Fruit fly (Drosophila melanogaster) whole organism, pupa: ENCODE results near the gene CG2961.
A peak's percentile ranks its signal among the peaks of the same experiment; 100 is the strongest.

Source experiments
- CG10348 ChIP-seq: fragments of 200-800 bp; sonication (Bioruptor generic); IDR thresholded peaks from 2 replicates; pipeline ENCODE4 v1.3.6; 2022; ENCODE audit warnings: missing biosample characterization, missing genetic modification characterization
- CG12605 ChIP-seq: fragments of 200-800 bp; sonication (Bioruptor generic); IDR thresholded peaks from 2 replicates; pipeline ENCODE4 v1.3.6; 2022; ENCODE audit warnings: missing biosample characterization, missing genetic modification characterization
- CG13204 ChIP-seq: fragments of 200-800 bp; sonication (Bioruptor generic); optimal IDR thresholded peaks from 2 replicates; lab custom pipeline; 2018; ENCODE audit warnings: missing biosample characterization, mild to moderate bottlenecking, missing genetic modification characterization, moderate library complexity
- CG14655 ChIP-seq: fragments of 200-800 bp; sonication (Bioruptor generic); optimal IDR thresholded peaks from 3 replicates; lab custom pipeline; 2017; ENCODE audit warnings: mild to moderate bottlenecking, missing biosample characterization, missing genetic modification reagents, missing genetic modification characterization
- CG15710 ChIP-seq: fragments of 200-800 bp; sonication (Bioruptor generic); optimal IDR thresholded peaks from 2 replicates; lab custom pipeline; 2018; ENCODE audit warnings: missing biosample characterization, mild to moderate bottlenecking, missing genetic modification characterization, moderate library complexity
- CG17806 ChIP-seq: fragments of 200-800 bp; sonication (Bioruptor generic); optimal IDR thresholded peaks from 2 replicates; lab custom pipeline; 2018; ENCODE audit warnings: missing biosample characterization, mild to moderate bottlenecking, missing genetic modification characterization, moderate library complexity
- CG32121 ChIP-seq: fragments of 200-800 bp; sonication (Bioruptor generic); IDR thresholded peaks from 2 replicates; pipeline ENCODE4 v1.3.6; 2022; ENCODE audit warnings: missing biosample characterization, missing genetic modification characterization
- CG34367 ChIP-seq: fragments of 200-800 bp; sonication (Bioruptor generic); optimal IDR thresholded peaks from 2 replicates; lab custom pipeline; 2018; ENCODE audit warnings: missing biosample characterization, mild to moderate bottlenecking, missing genetic modification characterization
- CG4496 ChIP-seq: fragments of 200-800 bp; sonication (Bioruptor generic); IDR thresholded peaks from 3 replicates; pipeline ENCODE4 v1.3.6; 2022; ENCODE audit warnings: missing biosample characterization, missing genetic modification characterization
- CG8159 ChIP-seq: fragments of 200-800 bp; sonication (Bioruptor generic); optimal IDR thresholded peaks from 3 replicates; lab custom pipeline; 2018; ENCODE audit warnings: missing biosample characterization, mild to moderate bottlenecking, missing genetic modification characterization, moderate library complexity
- CG8301 ChIP-seq: fragments of 200-800 bp; sonication (Bioruptor generic); optimal IDR thresholded peaks from 2 replicates; lab custom pipeline; 2018; ENCODE audit warnings: missing biosample characterization, mild to moderate bottlenecking, missing genetic modification characterization
- CG9948 ChIP-seq: fragments of 200-800 bp; sonication (Bioruptor generic); optimal IDR thresholded peaks from 2 replicates; lab custom pipeline; 2018; ENCODE audit warnings: missing biosample characterization, mild to moderate bottlenecking, missing genetic modification characterization, moderate library complexity
- D1 ChIP-seq: fragments of 200-800 bp; sonication (Bioruptor generic); optimal IDR thresholded peaks from 2 replicates; lab custom pipeline; 2018; ENCODE audit warnings: missing biosample characterization, mild to moderate bottlenecking, missing genetic modification characterization, moderate library complexity
- EcR ChIP-seq: fragments of 200-800 bp; sonication (Bioruptor generic); optimal IDR thresholded peaks from 3 replicates; lab custom pipeline; 2019; ENCODE audit warnings: missing biosample characterization, missing genetic modification characterization, mild to moderate bottlenecking, moderate library complexity, missing genetic modification reagents
- Ets98B ChIP-seq: fragments of 200-800 bp; sonication (Bioruptor generic); IDR thresholded peaks from 2 replicates; pipeline ENCODE4 v1.3.6; 2022; ENCODE audit warnings: missing biosample characterization, missing genetic modification characterization
- Pif1A ChIP-seq: fragments of 200-800 bp; sonication (Bioruptor generic); optimal IDR thresholded peaks from 3 replicates; lab custom pipeline; 2016; ENCODE audit warnings: missing biosample characterization, missing genetic modification characterization
- Pif1B ChIP-seq: fragments of 200-800 bp; sonication (Bioruptor generic); optimal IDR thresholded peaks from 3 replicates; lab custom pipeline; 2016; ENCODE audit warnings: missing biosample characterization, missing genetic modification characterization
- Snoo ChIP-seq: fragments of 200-800 bp; sonication (Bioruptor generic); optimal IDR thresholded peaks from 3 replicates; lab custom pipeline; 2017; ENCODE audit warnings: missing biosample characterization, mild to moderate bottlenecking, missing genetic modification characterization, inconsistent platforms
- fd96Ca ChIP-seq: fragments of 200-800 bp; sonication (Bioruptor generic); IDR thresholded peaks from 3 replicates; pipeline ENCODE4 v1.3.6; 2022; ENCODE audit warnings: missing biosample characterization, missing genetic modification characterization
- gl ChIP-seq: fragments of 200-800 bp; sonication (Bioruptor generic); optimal IDR thresholded peaks from 2 replicates; lab custom pipeline; 2018; ENCODE audit warnings: missing biosample characterization, mild to moderate bottlenecking, missing genetic modification characterization
- rn ChIP-seq: fragments of 200-800 bp; sonication (Bioruptor generic); IDR thresholded peaks from 2 replicates; pipeline ENCODE4 v1.3.6; 2022; ENCODE audit warnings: missing biosample characterization, missing genetic modification characterization

CG2961 gene

DNA sequence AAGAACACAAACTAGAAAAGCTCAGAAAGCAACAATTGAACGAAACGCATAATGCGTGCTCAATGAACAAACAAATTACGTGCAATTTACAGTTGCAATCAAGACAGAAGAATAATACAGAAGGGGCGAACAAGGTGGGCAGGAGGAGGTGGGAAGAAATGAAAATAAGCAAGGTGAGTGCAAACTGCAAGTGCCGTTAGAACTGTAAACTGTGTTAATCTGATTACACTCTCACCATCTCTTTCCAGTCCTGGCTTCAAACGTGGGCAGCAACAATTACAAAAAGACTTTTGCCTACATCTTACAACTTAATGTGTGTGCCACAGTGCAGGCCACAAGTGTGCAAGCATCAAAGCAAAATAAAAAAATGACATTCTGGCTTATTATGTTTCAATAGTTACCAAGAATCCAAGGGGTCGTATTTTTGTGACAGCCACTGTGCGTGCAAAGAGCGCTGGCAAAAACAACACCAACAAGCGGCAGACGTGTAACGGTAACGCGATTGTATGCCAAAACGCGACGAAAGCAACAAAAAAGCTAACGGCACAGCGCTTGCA lies 22.5 kb downstream of the CG2961 start:
- TF ChIP-seq CG12605 (GFP tag; lab: Robert Waterston, UW): peak; percentile 51
- no peak for TF ChIP-seq Pif1A
- TF ChIP-seq rn (GFP tag; lab: Robert Waterston, UW): no peak
- no peak for TF ChIP-seq gl (tag; lab: Kevin White, UChicago)
- TF ChIP-seq Pif1B (GFP tag; lab: Kevin White, UChicago): no peak
- peak; percentile 7 for TF ChIP-seq CG15710 (tag; lab: Kevin White, UChicago)
- TF ChIP-seq CG17806: peak; percentile 23
- 0 out of 2 replicates have a peak, but pooled peaks have one; percentile 15 for TF ChIP-seq CG10348 (GFP tag; lab: Robert Waterston, UW)
- TF ChIP-seq CG9948 (tag; lab: Kevin White, UChicago): peak; percentile 24
- TF ChIP-seq CG14655 (GFP tag; lab: Kevin White, UChicago): peak; percentile 49
- TF ChIP-seq CG32121: peak; percentile 66
- peak; percentile 17 for TF ChIP-seq CG34367 (tag; lab: Kevin White, UChicago)
- peak; percentile 78 for TF ChIP-seq fd96Ca (GFP tag; lab: Robert Waterston, UW)
- no peak for TF ChIP-seq D1
- peak; percentile 63 for TF ChIP-seq Ets98B (GFP tag; lab: Robert Waterston, UW)
- peak; percentile 27 for TF ChIP-seq CG8159
- peak; percentile 56; the same call in 1 of the 3 replicates for TF ChIP-seq CG4496
- TF ChIP-seq CG13204: no peak
- TF ChIP-seq CG8301 (tag; lab: Kevin White, UChicago): peak; percentile 59

- TF ChIP-seq Pif1B (GFP tag; lab: Kevin White, UChicago): no peak
- TF ChIP-seq CG10348 (GFP tag; lab: Robert Waterston, UW): no peak
- TF ChIP-seq CG13204: peak; percentile 22
- TF ChIP-seq CG32121: no peak
- TF ChIP-seq CG8159: peak; percentile 12
- TF ChIP-seq EcR: peak; percentile 94
- no peak for TF ChIP-seq Ets98B (GFP tag; lab: Robert Waterston, UW)
- TF ChIP-seq, all 21 proteins: peak for 3
Observed at dm6 chrX:10209556-10210164, 23.2 kb downstream of the CG2961 start.

DNA sequence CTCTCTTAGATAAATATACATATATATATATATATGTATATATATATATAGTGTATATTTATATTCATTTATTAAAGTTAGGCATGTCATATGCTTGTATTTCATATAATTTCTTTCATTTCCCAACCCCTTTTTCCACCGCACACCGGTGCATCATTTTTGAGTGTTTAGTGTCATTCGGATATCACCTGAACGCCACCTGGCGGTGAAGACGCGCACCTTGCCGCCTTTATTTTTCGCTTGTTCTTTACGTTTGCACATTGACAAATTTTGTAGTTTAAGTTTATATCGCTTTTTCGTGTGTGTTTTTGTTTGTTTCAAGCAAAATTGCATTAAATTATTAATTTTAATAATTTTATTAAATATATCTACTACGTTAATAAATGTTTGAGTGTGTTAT lies 26.8 kb downstream of the CG2961 start:
- no peak for TF ChIP-seq CG32121
- no peak for TF ChIP-seq gl (tag; lab: Kevin White, UChicago)
- TF ChIP-seq CG8159: no peak
- no peak for TF ChIP-seq Pif1A
- no peak for TF ChIP-seq CG4496
- TF ChIP-seq CG13204: no peak
- no peak for TF ChIP-seq CG9948 (tag; lab: Kevin White, UChicago)
- no peak for TF ChIP-seq Pif1B (GFP tag; lab: Kevin White, UChicago)
- TF ChIP-seq CG15710 (tag; lab: Kevin White, UChicago): no peak
- no peak for TF ChIP-seq D1
- TF ChIP-seq CG10348 (GFP tag; lab: Robert Waterston, UW): no peak

DNA sequence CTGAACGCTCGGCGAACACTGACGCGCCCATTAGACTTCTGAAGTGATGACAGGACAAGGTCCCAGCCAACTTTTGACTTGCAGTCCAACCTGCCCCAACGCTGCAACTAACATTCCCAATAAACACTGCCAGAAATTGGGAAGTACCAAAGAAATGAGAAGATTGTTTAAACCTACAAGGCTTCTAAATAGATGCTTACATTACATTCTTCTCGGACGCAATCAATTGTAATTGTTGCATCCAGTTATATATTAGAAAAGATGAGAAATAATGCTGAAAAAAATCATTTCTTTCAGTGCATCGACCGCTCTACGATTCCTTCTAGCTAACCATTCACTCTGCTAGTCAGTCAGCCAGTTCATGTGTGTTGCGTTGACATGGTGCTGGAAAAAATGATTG lies 30.3 kb downstream of the CG2961 start:
- TF ChIP-seq Ets98B (GFP tag; lab: Robert Waterston, UW) (no peak), D1 (no peak), CG12605 (GFP tag; lab: Robert Waterston, UW) (no peak), CG15710 (tag; lab: Kevin White, UChicago) (peak; percentile 47), rn (GFP tag; lab: Robert Waterston, UW) (no peak), CG14655 (GFP tag; lab: Kevin White, UChicago) (peak; percentile 67), Pif1B (GFP tag; lab: Kevin White, UChicago) (peak; percentile 37), CG9948 (tag; lab: Kevin White, UChicago) (peak; percentile 69), CG34367 (tag; lab: Kevin White, UChicago) (peak; percentile 60), CG17806 (peak; percentile 58), Snoo (tag; lab: Kevin White, UChicago) (no peak), EcR (no peak), fd96Ca (GFP tag; lab: Robert Waterston, UW) (peak; percentile 42; the same call in 1 of the 3 replicates), CG32121 (no peak), Pif1A (peak; percentile 34), CG4496 (peak; percentile 56; the same call in 2 of the 3 replicates), gl (tag; lab: Kevin White, UChicago) (no peak), CG13204 (peak; percentile 4), CG10348 (GFP tag; lab: Robert Waterston, UW) (no peak), CG8301 (tag; lab: Kevin White, UChicago) (peak; percentile 59), CG8159 (peak; percentile 60)
- TF ChIP-seq, all 21 proteins: peak for 12

dm6 chrX:10184355-10185058 lies 48.4 kb downstream of the CG2961 start:
- TF ChIP-seq CG9948 (tag; lab: Kevin White, UChicago) (no peak), CG8301 (tag; lab: Kevin White, UChicago) (peak; percentile 31), CG14655 (GFP tag; lab: Kevin White, UChicago) (peak; percentile 43), CG4496 (peak; percentile 82), CG8159 (peak; percentile 52), Pif1B (GFP tag; lab: Kevin White, UChicago) (peak; percentile 26), Ets98B (GFP tag; lab: Robert Waterston, UW) (peak; percentile 63; the same call in 1 of the 2 replicates), CG12605 (GFP tag; lab: Robert Waterston, UW) (0 out of 2 replicates have a peak, but pooled peaks have one; percentile 34), CG34367 (tag; lab: Kevin White, UChicago) (peak; percentile 4), fd96Ca (GFP tag; lab: Robert Waterston, UW) (peak; percentile 74; the same call in 2 of the 3 replicates), CG32121 (peak; percentile 61), CG15710 (tag; lab: Kevin White, UChicago) (peak; percentile 45), CG10348 (GFP tag; lab: Robert Waterston, UW) (0 out of 2 replicates have a peak, but pooled peaks have one; percentile 9), D1 (no peak), rn (GFP tag; lab: Robert Waterston, UW) (no peak)
